Worm (Caenorhabditis elegans): ENCODE measurements around the gene clec-218.

DNA sequence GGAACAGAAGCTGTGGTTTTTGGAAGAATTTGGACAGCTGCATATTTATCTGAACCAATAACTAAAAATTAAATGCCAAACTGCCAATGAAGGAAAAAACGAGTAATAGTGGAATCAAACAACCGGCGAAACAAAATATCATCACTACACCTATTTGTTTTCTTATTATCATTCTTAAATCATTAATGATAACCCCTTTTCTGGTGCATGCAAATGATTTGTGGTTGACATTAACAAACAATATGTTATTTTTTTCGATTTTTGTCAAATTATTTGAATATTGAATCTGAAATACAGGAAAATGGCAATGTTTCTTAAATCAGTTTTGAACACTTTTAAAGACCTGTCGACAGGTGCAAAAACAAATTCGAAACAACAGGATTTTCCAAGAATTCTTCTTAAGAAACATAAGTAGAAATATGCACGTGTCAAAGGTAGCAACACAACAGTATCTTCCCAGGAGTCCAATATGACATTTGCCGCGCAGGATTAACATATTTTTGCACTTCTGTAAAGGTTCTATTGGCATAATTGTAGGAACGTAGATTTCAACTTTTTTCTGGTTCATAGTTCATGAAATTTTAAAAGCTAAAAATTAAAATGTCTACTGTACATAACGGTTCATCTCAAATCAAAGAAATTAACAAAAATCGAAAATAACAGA, 8.4 kb upstream of the clec-218 start, which contains the start of gene W02D7.5:
- no peak for TF ChIP-seq mbf-1 (tag; optimal IDR thresholded peaks at IDR 0.05)
- no peak for TF ChIP-seq F13H6.1 (tag; optimal IDR thresholded peaks at IDR 0.05)
- no peak for TF ChIP-seq elt-3 (tag; optimal IDR thresholded peaks at IDR 0.05)
- TF ChIP-seq ztf-11 (tag; optimal IDR thresholded peaks at IDR 0.05), result no peak

Data from whole organism, L2 larva.